Worm (Caenorhabditis elegans) whole organism, young adult: ENCODE data around the gene tag-343.

Experiments used
- B0019.2 ChIP-seq: fragments of 200-800 bp; sonication (Bioruptor generic); conservative IDR thresholded peaks from 2 replicates; pipeline ENCODE4 v1.3.6; 2022; ENCODE audit warnings: missing genetic modification reagents, missing genetic modification characterization, missing compliant biosample characterization
- B0261.1 ChIP-seq: sonication (generic microtip); optimal IDR thresholded peaks from 2 replicates; lab custom pipeline; 2016; ENCODE audit warnings: mild to moderate bottlenecking, missing genetic modification characterization, moderate library complexity, missing compliant biosample characterization
- B0336.3 ChIP-seq: fragments of 200-800 bp; sonication (Bioruptor generic); IDR thresholded peaks from 2 replicates; pipeline ENCODE4 v1.3.6; 2022; ENCODE audit warnings: missing genetic modification characterization, missing compliant biosample characterization
- F22D6.2 ChIP-seq: sonication (generic microtip); optimal IDR thresholded peaks from 2 replicates; lab custom pipeline; 2016; ENCODE audit warnings: mild to moderate bottlenecking, missing genetic modification characterization, missing compliant biosample characterization
- F52B5.7 ChIP-seq: sonication (generic microtip); optimal IDR thresholded peaks from 2 replicates; lab custom pipeline; 2016; ENCODE audit warnings: mild to moderate bottlenecking, missing genetic modification characterization, missing compliant biosample characterization
- F55B11.4 ChIP-seq: sonication (generic microtip); optimal IDR thresholded peaks from 2 replicates; lab custom pipeline; 2016; ENCODE audit warnings: missing compliant biosample characterization, missing genetic modification characterization, borderline replicate concordance; ENCODE audit not compliant: insufficient read depth
- T26A5.8 ChIP-seq: sonication (generic microtip); optimal IDR thresholded peaks from 2 replicates; lab custom pipeline; 2016; ENCODE audit warnings: missing genetic modification characterization, missing compliant biosample characterization
- Y79H2A.3 ChIP-seq: fragments of 200-800 bp; sonication (Bioruptor generic); conservative IDR thresholded peaks from 2 replicates; pipeline ENCODE4 v1.3.6; 2022; ENCODE audit warnings: missing genetic modification reagents, missing genetic modification characterization, missing compliant biosample characterization
- ceh-27 ChIP-seq: fragments of 200-800 bp; sonication (Bioruptor generic); optimal IDR thresholded peaks from 2 replicates; lab custom pipeline; 2018; ENCODE audit warnings: mild to moderate bottlenecking, missing genetic modification characterization, moderate library complexity, missing compliant biosample characterization
- die-1 ChIP-seq: sonication (generic microtip); optimal IDR thresholded peaks from 2 replicates; lab custom pipeline; 2016; ENCODE audit warnings: missing genotype, mild to moderate bottlenecking, missing genetic modification characterization, missing compliant biosample characterization
- dox-1 ChIP-seq: fragments of 200-800 bp; sonication (Bioruptor generic); IDR thresholded peaks from 2 replicates; pipeline ENCODE4 v1.3.6; 2022; ENCODE audit warnings: missing genetic modification reagents, missing genetic modification characterization, missing compliant biosample characterization
- dpff-1 ChIP-seq: sonication (generic microtip); optimal IDR thresholded peaks from 2 replicates; lab custom pipeline; 2017; ENCODE audit warnings: mild to moderate bottlenecking, missing genetic modification characterization, missing compliant biosample characterization
- dpl-1 ChIP-seq: fragments of 150-350 bp; optimal IDR thresholded peaks from 2 replicates; lab custom pipeline; 2014; ENCODE audit warnings: missing biosample characterization, missing genetic modification reagents, missing genetic modification characterization
- egl-44 ChIP-seq: fragments of 200-800 bp; sonication (Bioruptor generic); IDR thresholded peaks from 2 replicates; pipeline ENCODE4 v1.3.6; 2022; ENCODE audit warnings: missing genetic modification reagents, missing genetic modification characterization, missing compliant biosample characterization
- egrh-3 ChIP-seq: fragments of 200-800 bp; sonication (Bioruptor generic); IDR thresholded peaks from 2 replicates; pipeline ENCODE4 v1.3.6; 2022; ENCODE audit warnings: missing genetic modification reagents, missing genetic modification characterization, missing compliant biosample characterization
- gei-17 ChIP-seq: fragments of 200-800 bp; sonication (Bioruptor generic); optimal IDR thresholded peaks from 2 replicates; lab custom pipeline; 2018; ENCODE audit warnings: mild to moderate bottlenecking, missing genetic modification characterization, missing compliant biosample characterization
- him-1 ChIP-seq: sonication (generic microtip); optimal IDR thresholded peaks from 2 replicates; lab custom pipeline; 2016; ENCODE audit warnings: missing genotype, missing genetic modification reagents, missing genetic modification characterization, missing compliant biosample characterization
- hmg-1.2 ChIP-seq: fragments of 200-800 bp; sonication (Bioruptor generic); IDR thresholded peaks from 2 replicates; pipeline ENCODE4 v1.3.6; 2022; ENCODE audit warnings: missing genetic modification reagents, missing genetic modification characterization, missing compliant biosample characterization
- lin-26 ChIP-seq: fragments of 200-800 bp; sonication (Bioruptor generic); IDR thresholded peaks from 2 replicates; pipeline ENCODE4 v1.3.6; 2022; ENCODE audit warnings: missing genetic modification reagents, missing genetic modification characterization, missing compliant biosample characterization
- lsy-27 ChIP-seq: sonication (generic microtip); optimal IDR thresholded peaks from 2 replicates; lab custom pipeline; 2017; ENCODE audit warnings: missing genetic modification characterization, mild to moderate bottlenecking, missing compliant biosample characterization, antibody characterized with exemption, missing genotype, borderline replicate concordance; ENCODE audit not compliant: insufficient read depth
- madf-6 ChIP-seq: fragments of 200-800 bp; sonication (Bioruptor generic); IDR thresholded peaks from 2 replicates; pipeline ENCODE4 v1.3.6; 2022; ENCODE audit warnings: missing genetic modification reagents, missing genetic modification characterization, missing compliant biosample characterization
- madf-8 ChIP-seq: fragments of 200-800 bp; sonication (Bioruptor generic); conservative IDR thresholded peaks from 2 replicates; pipeline ENCODE4 v1.3.6; 2022; ENCODE audit warnings: missing genetic modification reagents, missing genetic modification characterization, missing compliant biosample characterization
- nfya-1 ChIP-seq: sonication (generic microtip); optimal IDR thresholded peaks from 2 replicates; lab custom pipeline; 2017; ENCODE audit warnings: antibody characterized with exemption, missing compliant biosample characterization, missing genetic modification characterization, borderline replicate concordance; ENCODE audit not compliant: insufficient read depth
- nfyb-1 ChIP-seq: fragments of 200-800 bp; sonication (Bioruptor generic); IDR thresholded peaks from 2 replicates; pipeline ENCODE4 v1.3.6; 2022; ENCODE audit warnings: missing genetic modification reagents, missing genetic modification characterization, missing compliant biosample characterization
- nhr-120 ChIP-seq: fragments of 200-800 bp; sonication (Bioruptor generic); IDR thresholded peaks from 2 replicates; pipeline ENCODE4 v1.3.6; 2022; ENCODE audit warnings: missing genetic modification characterization, missing compliant biosample characterization
- nhr-179 ChIP-seq: sonication (generic microtip); optimal IDR thresholded peaks from 2 replicates; lab custom pipeline; 2016; ENCODE audit warnings: mild to moderate bottlenecking, missing genetic modification characterization, missing compliant biosample characterization
- nhr-80 ChIP-seq: sonication (generic microtip); optimal IDR thresholded peaks from 2 replicates; lab custom pipeline; 2016; ENCODE audit warnings: missing genetic modification characterization, missing compliant biosample characterization
- pbrm-1 ChIP-seq: fragments of 200-800 bp; sonication (Bioruptor generic); IDR thresholded peaks from 2 replicates; pipeline ENCODE4 v1.3.6; 2022; ENCODE audit warnings: missing genetic modification reagents, missing genetic modification characterization, missing compliant biosample characterization
- rpc-1 ChIP-seq, 2 experiments: fragments of 150-350 bp in 1 of 2; sonication (generic microtip) in 1 of 2; optimal IDR thresholded peaks; 2 replicates each; lab custom pipeline; 2014 to 2018; ENCODE audit warnings: missing biosample characterization in 1 of 2, missing genetic modification characterization in 1 of 2, missing genetic modification reagents in 1 of 2, missing genotype in 1 of 2
- sea-2 ChIP-seq: fragments of 200-800 bp; sonication (Bioruptor generic); IDR thresholded peaks from 2 replicates; pipeline ENCODE4 v1.3.6; 2022; ENCODE audit warnings: missing genetic modification characterization, missing compliant biosample characterization
- snpc-1.3 ChIP-seq: sonication (generic microtip); optimal IDR thresholded peaks from 2 replicates; lab custom pipeline; 2017; ENCODE audit warnings: missing genetic modification characterization, mild to moderate bottlenecking, missing compliant biosample characterization, antibody characterized with exemption, moderate library complexity, missing genotype, missing genetic modification reagents; ENCODE audit not compliant: insufficient read depth
- snpc-4 ChIP-seq, 5 experiments: fragments of 150-350 bp in 1 of 5; sonication (generic microtip) in 4 of 5; optimal IDR thresholded peaks; 2 replicates each; lab custom pipeline; 2014 to 2018; ENCODE audit warnings: missing genetic modification characterization in 5 of 5, missing biosample characterization in 3 of 5, antibody characterized with exemption in 2 of 5, mild to moderate bottlenecking in 2 of 5, missing compliant biosample characterization in 2 of 5, missing genotype in 2 of 5, moderate library complexity in 2 of 5, missing genetic modification reagents in 1 of 5
- somi-1 ChIP-seq: fragments of 200-800 bp; sonication (Bioruptor generic); optimal IDR thresholded peaks from 2 replicates; lab custom pipeline; 2018; ENCODE audit warnings: mild to moderate bottlenecking, missing genetic modification characterization, missing compliant biosample characterization
- sptf-2 ChIP-seq: fragments of 200-800 bp; sonication (Bioruptor generic); optimal IDR thresholded peaks from 2 replicates; lab custom pipeline; 2018; ENCODE audit warnings: mild to moderate bottlenecking, missing genetic modification characterization, missing compliant biosample characterization
- tbp1 ChIP-seq: fragments of 200-800 bp; sonication (Bioruptor generic); optimal IDR thresholded peaks from 2 replicates; lab custom pipeline; 2018; ENCODE audit warnings: mild to moderate bottlenecking, missing genetic modification characterization, missing compliant biosample characterization
- tbx-9 ChIP-seq: sonication (generic microtip); optimal IDR thresholded peaks from 2 replicates; lab custom pipeline; 2016; ENCODE audit warnings: borderline replicate concordance, missing genetic modification characterization, inconsistent platforms, missing compliant biosample characterization
- tlf-1 ChIP-seq: fragments of 200-800 bp; sonication (Bioruptor generic); optimal IDR thresholded peaks from 2 replicates; lab custom pipeline; 2018; ENCODE audit warnings: mild to moderate bottlenecking, missing genetic modification characterization, missing compliant biosample characterization
- zfh-2 ChIP-seq: fragments of 200-800 bp; sonication (Bioruptor generic); conservative IDR thresholded peaks from 2 replicates; pipeline ENCODE4 v1.3.6; 2022; ENCODE audit warnings: missing genetic modification reagents, missing genetic modification characterization, missing compliant biosample characterization
- ztf-18 ChIP-seq: sonication (generic microtip); optimal IDR thresholded peaks from 2 replicates; lab custom pipeline; 2016; ENCODE audit warnings: missing genotype, mild to moderate bottlenecking, missing genetic modification characterization, missing compliant biosample characterization

Gene tag-343

ce11 chrX:16691045-16691444 lies 16.5 kb upstream of the tag-343 start, which contains the start of gene F22H10.6:
Gene F22H10.6, minus strand, starts transcription at chrX:16691336.
- TF ChIP-seq sptf-2 (GFP tag; lab: Kevin White, UChicago) (no peak), nhr-120 (GFP tag; lab: Robert Waterston, UW) (0 out of 2 replicates have a peak, but pooled peaks have one; percentile 31), rpc-1 (optimal IDR thresholded peaks at IDR 0.05; lab: Kevin White, UChicago) (no peak), rpc-1 (tag; optimal IDR thresholded peaks at IDR 0.05; lab: Kevin White, UChicago) (no peak), snpc-4 (GFP tag; optimal IDR thresholded peaks at IDR 0.05; lab: Kevin White, UChicago) (no peak), snpc-4 (tag; optimal IDR thresholded peaks at IDR 0.05; lab: Kevin White, UChicago) (peak in 2 of 4 experiments; percentile 49 to 72), lin-26 (GFP tag; lab: Robert Waterston, UW) (no peak), egrh-3 (peak; percentile 16; the same call in 1 of the 2 replicates), zfh-2 (GFP tag; lab: Robert Waterston, UW) (peak; percentile 80), B0336.3 (GFP tag; lab: Robert Waterston, UW) (no peak), madf-8 (0 out of 2 replicates have a peak, but pooled peaks have one; percentile 4)

- TF ChIP-seq nfyb-1, result peak; percentile 58; the same call in 1 of the 2 replicates
- 0 out of 2 replicates have a peak, but pooled peaks have one; percentile 39 for TF ChIP-seq egl-44 (GFP tag; lab: Robert Waterston, UW)
- TF ChIP-seq lsy-27 (tag; lab: Kevin White, UChicago), result no peak
- peak; percentile 51 for TF ChIP-seq nhr-80 (tag; lab: Kevin White, UChicago)
- TF ChIP-seq rpc-1 (optimal IDR thresholded peaks at IDR 0.05; lab: Kevin White, UChicago), result peak; percentile 56
- peak; percentile 80 for TF ChIP-seq rpc-1 (tag; optimal IDR thresholded peaks at IDR 0.05; lab: Kevin White, UChicago)
- peak; percentile 40 for TF ChIP-seq snpc-4 (GFP tag; optimal IDR thresholded peaks at IDR 0.05; lab: Kevin White, UChicago)
- peak in 1 of 4 experiments; percentile 62 for TF ChIP-seq snpc-4 (tag; optimal IDR thresholded peaks at IDR 0.05; lab: Kevin White, UChicago)
- TF ChIP-seq Y79H2A.3, result 0 out of 2 replicates have a peak, but pooled peaks have one; percentile 43
- TF ChIP-seq pbrm-1, result 0 out of 2 replicates have a peak, but pooled peaks have one; percentile 50
- TF ChIP-seq F22D6.2, result no peak
- TF ChIP-seq gei-17, result no peak
- peak; percentile 62 for TF ChIP-seq lin-26 (GFP tag; lab: Robert Waterston, UW)
- TF ChIP-seq F55B11.4 (tag; lab: Kevin White, UChicago), result no peak
- no peak for TF ChIP-seq T26A5.8 (tag; lab: Kevin White, UChicago)
- peak; percentile 59 for TF ChIP-seq snpc-1.3 (tag; lab: Kevin White, UChicago)
- TF ChIP-seq tbp1 (GFP tag; lab: Kevin White, UChicago), result peak; percentile 89
- TF ChIP-seq hmg-1.2 (GFP tag; lab: Robert Waterston, UW), result peak; percentile 57
- TF ChIP-seq madf-6, result no peak
- TF ChIP-seq die-1, result peak; percentile 20
- TF ChIP-seq F52B5.7 (tag; lab: Kevin White, UChicago), result no peak
- no peak for TF ChIP-seq nhr-179
- peak; percentile 18 for TF ChIP-seq ztf-18
- TF ChIP-seq somi-1, result peak; percentile 39
- TF ChIP-seq B0261.1 (tag; lab: Kevin White, UChicago), result peak; percentile 75
- TF ChIP-seq him-1 (tag; lab: Kevin White, UChicago), result peak; percentile 59
- TF ChIP-seq dox-1, result 0 out of 2 replicates have a peak, but pooled peaks have one; percentile 33
These were observed 15.4 kb upstream of the tag-343 start for ce11 chrX:16689852-16690473.

ce11 chrX:16687945-16688344 lies 13.4 kb upstream of the tag-343 start, which contains the start of gene F22H10.11:
Gene F22H10.11, minus strand, starts transcription at chrX:16688045.
- TF ChIP-seq B0019.2 (GFP tag; lab: Robert Waterston, UW) (no peak), dpl-1 (no peak), ceh-27 (no peak), rpc-1 (optimal IDR thresholded peaks at IDR 0.05; lab: Kevin White, UChicago) (no peak), rpc-1 (tag; optimal IDR thresholded peaks at IDR 0.05; lab: Kevin White, UChicago) (no peak), nfya-1 (tag; lab: Kevin White, UChicago) (no peak), sea-2 (no peak), tlf-1 (GFP tag; lab: Kevin White, UChicago) (no peak), tbx-9 (tag; lab: Kevin White, UChicago) (no peak), dpff-1 (tag; lab: Kevin White, UChicago) (no peak)
- TF ChIP-seq, all 124 proteins: peak for 0
